Fruit fly (Drosophila melanogaster): ENCODE measurements around the gene Oatp33Ea.

The Oatp33Ea gene

dm6 chr2L:12455750-12456149, 10.0 kb upstream of the Oatp33Ea start:
- TF ChIP-seq disco-r (GFP tag; optimal IDR thresholded peaks at IDR 0.05) (no peak), Drgx (GFP tag; IDR thresholded peaks at IDR 0.05) (no peak), CG4820 (GFP tag; optimal IDR thresholded peaks at IDR 0.05) (no peak), CG4730 (GFP tag; IDR thresholded peaks at IDR 0.05) (no peak), pnt (GFP tag; optimal IDR thresholded peaks at IDR 0.05) (no peak), Dbx (GFP tag; IDR thresholded peaks at IDR 0.05) (peak; percentile 35; the same call in 1 of the 3 replicates), CG14965 (GFP tag; optimal IDR thresholded peaks at IDR 0.05; ENCODE audit: borderline replicate concordance) (no peak), Atf6 (GFP tag; IDR thresholded peaks at IDR 0.05) (peak; percentile 24; the same call in 1 of the 2 replicates), jigr1 (GFP tag; IDR thresholded peaks at IDR 0.05) (no peak), amos (GFP tag; IDR thresholded peaks at IDR 0.05; ENCODE audit: partially characterized antibody) (peak; percentile 9; the same call in 1 of the 2 replicates), NFAT (GFP tag; IDR thresholded peaks at IDR 0.05) (0 out of 2 replicates have a peak, but pooled peaks have one; percentile 33), mld (GFP tag; IDR thresholded peaks at IDR 0.05; ENCODE audit: partially characterized antibody) (0 out of 3 replicates have a peak, but pooled peaks have one; percentile 5), sob (GFP tag; IDR thresholded peaks at IDR 0.05) (0 out of 2 replicates have a peak, but pooled peaks have one; percentile 22), btn (GFP tag; optimal IDR thresholded peaks at IDR 0.05) (no peak), CG2678 (tag; optimal IDR thresholded peaks at IDR 0.05) (no peak), knrl (GFP tag; IDR thresholded peaks at IDR 0.05; ENCODE audit: partially characterized antibody) (no peak), dm (GFP tag; optimal IDR thresholded peaks at IDR 0.05) (no peak), CG9932 (GFP tag; IDR thresholded peaks at IDR 0.05) (peak; percentile 53; the same call in 1 of the 2 replicates), Neu2 (GFP tag; optimal IDR thresholded peaks at IDR 0.05; ENCODE audit: borderline replicate concordance) (no peak), CG17186 (GFP tag; optimal IDR thresholded peaks at IDR 0.05) (no peak), CG2199 (GFP tag; IDR thresholded peaks at IDR 0.05) (0 out of 3 replicates have a peak, but pooled peaks have one; percentile 58), croc (GFP tag; conservative IDR thresholded peaks at IDR 0.05) (no peak), Hr3 (GFP tag; optimal IDR thresholded peaks at IDR 0.05) (no peak), Max (GFP tag; optimal IDR thresholded peaks at IDR 0.05) (no peak), Hr51 (GFP tag; optimal IDR thresholded peaks at IDR 0.05) (no peak), CG32532 (GFP tag; IDR thresholded peaks at IDR 0.05) (0 out of 2 replicates have a peak, but pooled peaks have one; percentile 38), CG10274 (GFP tag; optimal IDR thresholded peaks at IDR 0.05) (no peak), fd3F (GFP tag; optimal IDR thresholded peaks at IDR 0.05) (no peak), CG12104 (GFP tag; optimal IDR thresholded peaks at IDR 0.05) (no peak), zfh2 (GFP tag; optimal IDR thresholded peaks at IDR 0.05) (no peak), CG3847 (GFP tag; IDR thresholded peaks at IDR 0.05) (peak; percentile 17; the same call in 1 of the 2 replicates), psq (GFP tag; optimal IDR thresholded peaks at IDR 0.05) (no peak), CG34422 (GFP tag; IDR thresholded peaks at IDR 0.05) (no peak), eve (GFP tag; optimal IDR thresholded peaks at IDR 0.05) (no peak), HmgZ (tag; optimal IDR thresholded peaks at IDR 0.05) (no peak), gem (tag; optimal IDR thresholded peaks at IDR 0.05) (no peak), CG7839 (tag; optimal IDR thresholded peaks at IDR 0.05) (no peak), tup (GFP tag; optimal IDR thresholded peaks at IDR 0.05) (no peak), Vsx1 (GFP tag; optimal IDR thresholded peaks at IDR 0.05) (no peak)

DNA sequence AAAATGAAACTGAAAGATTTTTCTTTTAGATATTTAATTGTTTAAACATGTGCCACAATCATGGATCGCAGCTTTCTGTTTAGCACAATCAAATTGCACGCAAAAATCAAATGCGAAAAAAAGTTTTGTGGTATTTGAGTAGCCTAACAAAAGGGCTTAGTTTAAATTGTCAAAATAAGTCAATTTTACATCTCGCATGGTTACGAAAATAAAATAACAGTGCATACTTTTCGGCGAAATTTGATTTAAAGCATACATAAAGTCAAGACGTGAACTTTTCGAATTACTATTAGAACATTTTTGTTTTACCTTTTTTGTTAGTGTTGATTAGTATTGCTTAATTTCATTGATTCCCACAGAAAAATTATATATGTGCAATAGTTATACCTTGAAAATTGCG, 9.3 kb upstream of the Oatp33Ea start:
- TF ChIP-seq HmgZ (tag; optimal IDR thresholded peaks at IDR 0.05) (peak; percentile 67), CG11504 (tag; optimal IDR thresholded peaks at IDR 0.05) (peak; percentile 36), stwl (tag; optimal IDR thresholded peaks at IDR 0.05) (peak; percentile 63), CG13287 (GFP tag; IDR thresholded peaks at IDR 0.05; ENCODE audit: partially characterized antibody) (0 out of 2 replicates have a peak, but pooled peaks have one; percentile 26), insv (GFP tag; optimal IDR thresholded peaks at IDR 0.05) (peak in 1 of 2 experiments; percentile 71), CG11695 (GFP tag; IDR thresholded peaks at IDR 0.05) (0 out of 3 replicates have a peak, but pooled peaks have one; percentile 20), Dp (GFP tag; optimal IDR thresholded peaks at IDR 0.05) (peak; percentile 16), fd102C (GFP tag; optimal IDR thresholded peaks at IDR 0.05) (no peak), Dref (GFP tag; IDR thresholded peaks at IDR 0.05) (no peak), tll (GFP tag; optimal IDR thresholded peaks at IDR 0.05) (peak in 1 of 2 experiments; percentile 3), gro (GFP tag; optimal IDR thresholded peaks at IDR 0.05) (peak; percentile 10), CTCF (GFP tag; optimal IDR thresholded peaks at IDR 0.05) (peak; percentile 73), grau (tag; optimal IDR thresholded peaks at IDR 0.05) (no peak), Bgb (GFP tag; IDR thresholded peaks at IDR 0.05; ENCODE audit: partially characterized antibody) (peak; percentile 42; the same call in 1 of the 2 replicates)
